In the genomic region with DNA sequence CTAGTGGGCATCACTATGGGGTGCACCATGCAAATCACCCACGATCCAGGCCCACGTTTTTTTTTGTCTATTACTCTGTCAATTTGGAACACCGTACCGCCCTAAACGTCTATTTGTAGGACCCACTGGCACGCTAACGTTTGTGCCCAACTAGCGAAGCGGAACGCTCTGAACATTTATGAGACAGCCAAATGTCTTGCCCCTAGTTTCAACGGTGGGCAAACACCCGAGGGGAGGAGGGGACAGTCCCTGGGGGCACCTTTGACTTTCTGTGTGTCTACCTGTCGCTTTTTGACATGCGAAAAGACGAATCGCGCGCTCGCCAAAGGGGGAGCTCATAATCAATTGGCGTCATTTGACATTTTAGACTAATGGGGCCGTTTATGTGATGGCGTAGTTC, we compare ENCODE assay signal across 2 fruit fly cellular contexts.
A peak's percentile ranks its signal among the peaks of the same experiment; 100 is the strongest.
TF ChIP-seq lines count a peak whose summit lies in the region.

No protein-coding gene starts in this region.

- TF ChIP-seq CTCF in whole organism, embryonic (GFP tag; optimal IDR thresholded peaks at IDR 0.05; lab: Kevin White, UChicago): no peak

TF ChIP-seq in whole organism, embryonic, 481 proteins besides CTCF, POLR2A, EP300 and RAD21:
- TF ChIP-seq crol (GFP tag; IDR thresholded peaks at IDR 0.05; lab: Robert Waterston, UW) (peak; percentile 72), CG11085 (GFP tag; IDR thresholded peaks at IDR 0.05; lab: Robert Waterston, UW) (0 out of 2 replicates have a peak, but pooled peaks have one; percentile 34), Med (GFP tag; lab: Kevin White, UChicago) (peak; percentile 89), odd (GFP tag; optimal IDR thresholded peaks at IDR 0.05; lab: Kevin White, UChicago) (no peak), CG17568 (GFP tag; optimal IDR thresholded peaks at IDR 0.05; lab: Kevin White, UChicago) (no peak), CG6175 (GFP tag; IDR thresholded peaks at IDR 0.05; lab: Robert Waterston, UW) (0 out of 3 replicates have a peak, but pooled peaks have one; percentile 38), trem (tag; optimal IDR thresholded peaks at IDR 0.05; lab: Kevin White, UChicago) (no peak), MBD-R2 (GFP tag; IDR thresholded peaks at IDR 0.05; lab: Robert Waterston, UW) (0 out of 2 replicates have a peak, but pooled peaks have one; percentile 16), CG12769 (tag; optimal IDR thresholded peaks at IDR 0.05; lab: Kevin White, UChicago) (peak; percentile 37), mirr (GFP tag; optimal IDR thresholded peaks at IDR 0.05; lab: Kevin White, UChicago) (peak; percentile 6), CG16815 (GFP tag; optimal IDR thresholded peaks at IDR 0.05; lab: Kevin White, UChicago) (no peak), CG13894 (tag; optimal IDR thresholded peaks at IDR 0.05; lab: Kevin White, UChicago) (peak; percentile 36), mld (GFP tag; IDR thresholded peaks at IDR 0.05; lab: Robert Waterston, UW; ENCODE audit: partially characterized antibody) (no peak), sug (tag; optimal IDR thresholded peaks at IDR 0.05; lab: Kevin White, UChicago) (peak; percentile 1), CG32532 (GFP tag; IDR thresholded peaks at IDR 0.05; lab: Robert Waterston, UW) (0 out of 2 replicates have a peak, but pooled peaks have one; percentile 5), ci (GFP tag; IDR thresholded peaks at IDR 0.05; lab: Robert Waterston, UW) (0 out of 3 replicates have a peak, but pooled peaks have one; percentile 20), en (GFP tag; optimal IDR thresholded peaks at IDR 0.05; lab: Kevin White, UChicago) (no peak), NFAT (GFP tag; IDR thresholded peaks at IDR 0.05; lab: Robert Waterston, UW) (peak; percentile 18; the same call in 1 of the 2 replicates), dysf (GFP tag; IDR thresholded peaks at IDR 0.05; lab: Robert Waterston, UW) (no peak), cg (GFP tag; optimal IDR thresholded peaks at IDR 0.05; lab: Kevin White, UChicago) (no peak), CG15479 (GFP tag; optimal IDR thresholded peaks at IDR 0.05; lab: Kevin White, UChicago) (no peak)

TF ChIP-seq in whole organism, prepupa, 60 proteins besides CTCF, POLR2A, EP300 and RAD21:
- TF ChIP-seq Eip78C (GFP tag; lab: Kevin White, UChicago): no peak
- TF ChIP-seq svp (GFP tag; lab: Kevin White, UChicago): peak; percentile 13
